Fruit fly (Drosophila melanogaster) whole organism, embryonic: Measurements from ENCODE around the gene CG9449.

ENCODE experiments used
- Aef1 ChIP-seq: fragments of 200-800 bp; sonication (Bioruptor generic); IDR thresholded peaks from 3 replicates; pipeline ENCODE4 v1.3.6; 2022; ENCODE audit warnings: missing biosample characterization, missing genetic modification characterization
- Atf3 ChIP-seq: fragments of 200-800 bp; sonication (Bioruptor generic); optimal IDR thresholded peaks from 3 replicates; lab custom pipeline; 2016; ENCODE audit warnings: missing biosample characterization, missing genetic modification characterization
- CG10565 ChIP-seq: fragments of 200-800 bp; sonication (Bioruptor generic); optimal IDR thresholded peaks from 3 replicates; lab custom pipeline; 2016; ENCODE audit warnings: missing biosample characterization, mild to moderate bottlenecking, missing genetic modification characterization
- CG11560 ChIP-seq: fragments of 200-800 bp; sonication (Bioruptor generic); IDR thresholded peaks from 3 replicates; pipeline ENCODE4 v1.3.6; 2022; ENCODE audit warnings: missing biosample characterization, missing genetic modification characterization
- CG11696 ChIP-seq: fragments of 200-800 bp; sonication (Bioruptor generic); IDR thresholded peaks from 2 replicates; pipeline ENCODE4 v1.3.6; 2022; ENCODE audit warnings: missing biosample characterization, missing genetic modification characterization
- CG1603 ChIP-seq: fragments of 200-800 bp; sonication (Bioruptor generic); optimal IDR thresholded peaks from 2 replicates; lab custom pipeline; 2019; ENCODE audit warnings: missing biosample characterization, mild to moderate bottlenecking, missing genetic modification characterization, moderate library complexity
- CG16813 ChIP-seq: fragments of 200-800 bp; sonication (Bioruptor generic); IDR thresholded peaks from 3 replicates; pipeline ENCODE4 v1.3.6; 2022; ENCODE audit warnings: missing biosample characterization, missing genetic modification characterization; ENCODE audit not compliant: partially characterized antibody
- CG17328 ChIP-seq: fragments of 200-800 bp; sonication (Bioruptor generic); IDR thresholded peaks from 2 replicates; pipeline ENCODE4 v1.3.6; 2022; ENCODE audit warnings: missing biosample characterization, missing genetic modification characterization
- CG1792 ChIP-seq: fragments of 200-800 bp; sonication (Bioruptor generic); optimal IDR thresholded peaks from 2 replicates; lab custom pipeline; 2016; ENCODE audit warnings: missing biosample characterization, missing genetic modification characterization
- CG18599 ChIP-seq: fragments of 200-800 bp; sonication (Bioruptor generic); optimal IDR thresholded peaks from 3 replicates; lab custom pipeline; 2017; ENCODE audit warnings: missing biosample characterization, missing genetic modification characterization, mild to moderate bottlenecking, moderate library complexity, missing genetic modification reagents
- CG2129 ChIP-seq: fragments of 200-800 bp; sonication (Bioruptor generic); IDR thresholded peaks from 2 replicates; pipeline ENCODE4 v1.3.6; 2022; ENCODE audit warnings: missing biosample characterization, missing genetic modification characterization; ENCODE audit not compliant: partially characterized antibody
- CG30431 ChIP-seq: fragments of 200-800 bp; sonication (Bioruptor generic); optimal IDR thresholded peaks from 2 replicates; lab custom pipeline; 2017; ENCODE audit warnings: missing biosample characterization, missing genetic modification characterization
- CG32767 ChIP-seq: fragments of 200-800 bp; sonication (Bioruptor generic); IDR thresholded peaks from 2 replicates; pipeline ENCODE4 v1.3.6; 2022; ENCODE audit warnings: missing biosample characterization, missing genetic modification characterization
- CG34224 ChIP-seq: fragments of 200-800 bp; sonication (Bioruptor generic); IDR thresholded peaks from 3 replicates; pipeline ENCODE4 v1.3.6; 2022; ENCODE audit warnings: missing biosample characterization, missing genetic modification characterization; ENCODE audit not compliant: partially characterized antibody
- CG6689 ChIP-seq: fragments of 200-800 bp; sonication (Bioruptor generic); IDR thresholded peaks from 2 replicates; pipeline ENCODE4 v1.3.6; 2022; ENCODE audit warnings: missing biosample characterization, missing genetic modification characterization
- CG6813 ChIP-seq: fragments of 200-800 bp; sonication (Bioruptor generic); optimal IDR thresholded peaks from 2 replicates; lab custom pipeline; 2017; ENCODE audit warnings: missing biosample characterization, missing genetic modification characterization, mild to moderate bottlenecking, moderate library complexity, missing genetic modification reagents
- CG7271 ChIP-seq: fragments of 200-800 bp; sonication (Bioruptor generic); optimal IDR thresholded peaks from 2 replicates; lab custom pipeline; 2018; ENCODE audit warnings: missing biosample characterization, mild to moderate bottlenecking, missing genetic modification characterization, moderate library complexity
- CG8281 ChIP-seq: fragments of 200-800 bp; sonication (Bioruptor generic); optimal IDR thresholded peaks from 2 replicates; lab custom pipeline; 2018; ENCODE audit warnings: missing biosample characterization, mild to moderate bottlenecking, missing genetic modification characterization, moderate library complexity
- CTCF ChIP-seq: fragments of 200-800 bp; sonication (Bioruptor generic); optimal IDR thresholded peaks from 2 replicates; lab custom pipeline; 2017; ENCODE audit warnings: missing biosample characterization, mild to moderate bottlenecking, missing genetic modification characterization, moderate library complexity
- CoRest ChIP-seq: fragments of 200-800 bp; sonication (Bioruptor generic); optimal IDR thresholded peaks from 3 replicates; lab custom pipeline; 2018; ENCODE audit warnings: missing biosample characterization, mild to moderate bottlenecking, missing genetic modification characterization, moderate library complexity
- Doc3 ChIP-seq: fragments of 200-800 bp; sonication (Bioruptor generic); IDR thresholded peaks from 3 replicates; pipeline ENCODE4 v1.3.6; 2022; ENCODE audit warnings: missing biosample characterization, missing genetic modification characterization; ENCODE audit not compliant: partially characterized antibody
- Eip74EF ChIP-seq, 2 experiments: fragments of 200-800 bp in 1 of 2; fragments of >200 bp in 1 of 2; sonication (Bioruptor generic) in 1 of 2; optimal IDR thresholded peaks; 2 replicates each; lab custom pipeline; 2017 to 2019; ENCODE audit warnings: missing biosample characterization in 2 of 2, missing genetic modification characterization in 2 of 2, mild to moderate bottlenecking in 1 of 2, moderate library complexity in 1 of 2
- Fer3 ChIP-seq: fragments of 200-800 bp; sonication (Bioruptor generic); optimal IDR thresholded peaks from 2 replicates; lab custom pipeline; 2018; ENCODE audit warnings: missing biosample characterization, mild to moderate bottlenecking, missing genetic modification characterization, moderate library complexity
- HHEX ChIP-seq: fragments of 200-800 bp; sonication (Bioruptor generic); optimal IDR thresholded peaks from 3 replicates; lab custom pipeline; 2017; ENCODE audit warnings: missing biosample characterization, mild to moderate bottlenecking, missing genetic modification characterization, missing genetic modification reagents
- HLHmδ ChIP-seq: fragments of 200-800 bp; sonication (Bioruptor generic); optimal IDR thresholded peaks from 2 replicates; lab custom pipeline; 2018; ENCODE audit warnings: missing biosample characterization, mild to moderate bottlenecking, missing genetic modification characterization, moderate library complexity
- Hmx ChIP-seq: fragments of 200-800 bp; sonication (Bioruptor generic); optimal IDR thresholded peaks from 2 replicates; lab custom pipeline; 2016; ENCODE audit warnings: missing biosample characterization, missing genetic modification characterization
- Hr39 ChIP-seq: fragments of >200 bp; optimal IDR thresholded peaks from 2 replicates; lab custom pipeline; 2017
- Myb ChIP-seq: fragments of 200-800 bp; sonication (Bioruptor generic); optimal IDR thresholded peaks from 2 replicates; lab custom pipeline; 2016; ENCODE audit warnings: missing biosample characterization, missing genetic modification characterization
- NK7.1 ChIP-seq: fragments of 200-800 bp; sonication (Bioruptor generic); optimal IDR thresholded peaks from 3 replicates; lab custom pipeline; 2016; ENCODE audit warnings: missing biosample characterization, missing genetic modification characterization
- Nf-YA ChIP-seq: fragments of 200-800 bp; sonication (Bioruptor generic); IDR thresholded peaks from 2 replicates; pipeline ENCODE4 v1.3.6; 2022; ENCODE audit warnings: missing biosample characterization, missing genetic modification characterization
- Nf-YC ChIP-seq: fragments of 200-800 bp; optimal IDR thresholded peaks from 3 replicates; lab custom pipeline; 2019; ENCODE audit warnings: missing biosample characterization, mild to moderate bottlenecking, missing genetic modification characterization, moderate library complexity
- Oli ChIP-seq: fragments of 200-800 bp; sonication (Bioruptor generic); optimal IDR thresholded peaks from 2 replicates; lab custom pipeline; 2018; ENCODE audit warnings: missing biosample characterization, mild to moderate bottlenecking, missing genetic modification characterization, moderate library complexity
- PHDP ChIP-seq: fragments of 200-800 bp; sonication (Bioruptor generic); optimal IDR thresholded peaks from 3 replicates; lab custom pipeline; 2018; ENCODE audit warnings: missing biosample characterization, mild to moderate bottlenecking, missing genetic modification characterization, moderate library complexity
- ase ChIP-seq: fragments of 200-800 bp; sonication (Bioruptor generic); IDR thresholded peaks from 3 replicates; pipeline ENCODE4 v1.3.6; 2022; ENCODE audit warnings: missing biosample characterization, missing genetic modification characterization
- bab2 ChIP-seq: fragments of 200-800 bp; sonication (Bioruptor generic); optimal IDR thresholded peaks from 2 replicates; lab custom pipeline; 2016; ENCODE audit warnings: missing biosample characterization, missing genetic modification characterization
- bigmax ChIP-seq: fragments of 200-800 bp; sonication (Bioruptor generic); optimal IDR thresholded peaks from 2 replicates; lab custom pipeline; 2018; ENCODE audit warnings: missing biosample characterization, mild to moderate bottlenecking, missing genetic modification characterization
- eve ChIP-seq, 2 experiments: fragments of >200 bp; optimal IDR thresholded peaks; 2 replicates each; lab custom pipeline; 2017; ENCODE audit warnings: missing biosample characterization in 2 of 2, missing genetic modification characterization in 2 of 2
- fd96Cb ChIP-seq: fragments of 200-800 bp; sonication (Bioruptor generic); optimal IDR thresholded peaks from 2 replicates; lab custom pipeline; 2018; ENCODE audit warnings: missing biosample characterization, mild to moderate bottlenecking, missing genetic modification characterization, moderate library complexity
- gfzf ChIP-seq: fragments of 200-800 bp; sonication (Bioruptor generic); optimal IDR thresholded peaks from 2 replicates; lab custom pipeline; 2016; ENCODE audit warnings: missing biosample characterization, mild to moderate bottlenecking, missing genetic modification characterization, moderate library complexity
- gsb ChIP-seq: fragments of 200-800 bp; sonication (Bioruptor generic); IDR thresholded peaks from 2 replicates; pipeline ENCODE4 v1.3.6; 2022; ENCODE audit warnings: missing biosample characterization, missing genetic modification characterization
- ken ChIP-seq: fragments of 200-800 bp; sonication (Bioruptor generic); IDR thresholded peaks from 3 replicates; pipeline ENCODE4 v1.3.6; 2022; ENCODE audit warnings: missing biosample characterization, missing genetic modification characterization
- kni ChIP-seq: fragments of 200-800 bp; sonication (Bioruptor generic); optimal IDR thresholded peaks from 3 replicates; lab custom pipeline; 2017; ENCODE audit warnings: mild to moderate bottlenecking, missing biosample characterization, missing genetic modification reagents, missing genetic modification characterization
- lab ChIP-seq: fragments of 200-800 bp; sonication (Bioruptor generic); optimal IDR thresholded peaks from 3 replicates; lab custom pipeline; 2017; ENCODE audit warnings: missing biosample characterization, missing genetic modification characterization, mild to moderate bottlenecking, moderate library complexity, missing genetic modification reagents
- lola ChIP-seq, 3 experiments: fragments of >200 bp in 2 of 3; fragments of 200-800 bp in 1 of 3; sonication (Bioruptor generic) in 1 of 3; optimal IDR thresholded peaks; 2 replicates each; lab custom pipeline; 2017 to 2019; ENCODE audit warnings: missing biosample characterization in 3 of 3, missing genetic modification characterization in 3 of 3, mild to moderate bottlenecking in 1 of 3, moderate library complexity in 1 of 3
- p53 ChIP-seq: fragments of 200-800 bp; sonication (Bioruptor generic); optimal IDR thresholded peaks from 2 replicates; lab custom pipeline; 2016; ENCODE audit warnings: missing biosample characterization, missing genetic modification characterization
- pfk ChIP-seq: fragments of 200-800 bp; sonication (Bioruptor generic); optimal IDR thresholded peaks from 2 replicates; lab custom pipeline; 2018; ENCODE audit warnings: missing biosample characterization, mild to moderate bottlenecking, missing genetic modification characterization, moderate library complexity
- tap ChIP-seq: fragments of 200-800 bp; optimal IDR thresholded peaks from 3 replicates; lab custom pipeline; 2019; ENCODE audit warnings: missing biosample characterization, mild to moderate bottlenecking, missing genetic modification characterization, moderate library complexity
- unc-4 ChIP-seq: fragments of 200-800 bp; sonication (Bioruptor generic); IDR thresholded peaks from 2 replicates; pipeline ENCODE4 v1.3.6; 2022; ENCODE audit warnings: missing biosample characterization, missing genetic modification characterization; ENCODE audit not compliant: partially characterized antibody

The CG9449 gene

dm6 chr3L:19446394-19447349, 50.9 kb downstream of the CG9449 start, which contains the start of the genes CG33062 and Chd3 (continued):
- TF ChIP-seq CG7271 (tag; lab: Kevin White, UChicago) (no peak), CG6689 (GFP tag; lab: Robert Waterston, UW) (0 out of 2 replicates have a peak, but pooled peaks have one; percentile 20), CG18599 (no peak), Eip74EF (GFP tag; optimal IDR thresholded peaks at IDR 0.05; lab: Kevin White, UChicago) (peak in 1 of 2 experiments; percentile 32), Aef1 (peak; percentile 17; the same call in 1 of the 3 replicates), kni (GFP tag; lab: Kevin White, UChicago) (no peak), lab (GFP tag; lab: Kevin White, UChicago) (no peak), PHDP (tag; lab: Kevin White, UChicago) (no peak), Hr39 (no peak), Doc3 (GFP tag; lab: Robert Waterston, UW) (no peak), CG11696 (GFP tag; lab: Robert Waterston, UW) (no peak), CG1792 (GFP tag; lab: Kevin White, UChicago) (no peak), CG1603 (tag; lab: Kevin White, UChicago) (peak; percentile 45), CG34224 (GFP tag; lab: Robert Waterston, UW) (no peak), Atf3 (GFP tag; lab: Kevin White, UChicago) (no peak), bigmax (no peak), pfk (GFP tag; lab: Kevin White, UChicago) (no peak), CG2129 (GFP tag; lab: Robert Waterston, UW) (no peak), Nf-YC (tag; lab: Kevin White, UChicago) (no peak), NK7.1 (no peak), ase (GFP tag; lab: Robert Waterston, UW) (no peak), CG10565 (GFP tag; lab: Kevin White, UChicago) (no peak), Fer3 (tag; lab: Kevin White, UChicago) (no peak), CG17328 (GFP tag; lab: Robert Waterston, UW) (no peak), CG8281 (tag; lab: Kevin White, UChicago) (no peak), Oli (tag; lab: Kevin White, UChicago) (peak; percentile 19), p53 (GFP tag; lab: Kevin White, UChicago) (no peak), HLHmδ (no peak), gsb (no peak), bab2 (GFP tag; lab: Kevin White, UChicago) (no peak), fd96Cb (tag; lab: Kevin White, UChicago) (peak; percentile 20), CG6813 (GFP tag; lab: Kevin White, UChicago) (no peak), unc-4 (GFP tag; lab: Robert Waterston, UW) (no peak), lola (GFP tag; optimal IDR thresholded peaks at IDR 0.05; lab: Kevin White, UChicago) (no peak), CG30431 (GFP tag; lab: Kevin White, UChicago) (peak; percentile 53), CG32767 (GFP tag; lab: Robert Waterston, UW) (no peak), Hmx (GFP tag; lab: Kevin White, UChicago) (no peak), CoRest (tag; lab: Kevin White, UChicago) (peak; percentile 60), ken (GFP tag; lab: Robert Waterston, UW) (no peak), Myb (GFP tag; lab: Kevin White, UChicago) (no peak), HHEX (GFP tag; lab: Kevin White, UChicago) (no peak), eve (GFP tag; optimal IDR thresholded peaks at IDR 0.05; lab: Kevin White, UChicago) (no peak), CTCF (GFP tag; lab: Kevin White, UChicago) (no peak), gfzf (GFP tag; lab: Kevin White, UChicago) (peak; percentile 36), tap (tag; lab: Kevin White, UChicago) (no peak), CG16813 (peak; percentile 67), Nf-YA (no peak), CG11560 (tag; lab: Robert Waterston, UW) (no peak)
